Fruit fly (Drosophila melanogaster) whole organism, embryonic: Measurements from ENCODE around the gene cu.

ENCODE experiments used
- Atf3 ChIP-seq: fragments of 200-800 bp; sonication (Bioruptor generic); optimal IDR thresholded peaks from 3 replicates; lab custom pipeline; 2016; ENCODE audit warnings: missing biosample characterization, missing genetic modification characterization
- Atf6 ChIP-seq: fragments of 200-800 bp; sonication (Bioruptor generic); IDR thresholded peaks from 2 replicates; pipeline ENCODE4 v1.3.6; 2022; ENCODE audit warnings: missing biosample characterization, missing genetic modification characterization
- C15 ChIP-seq: fragments of 200-800 bp; sonication (Bioruptor generic); IDR thresholded peaks from 3 replicates; pipeline ENCODE4 v1.3.6; 2022; ENCODE audit warnings: missing biosample characterization, missing genetic modification characterization
- CG10147 ChIP-seq: fragments of 200-800 bp; sonication (Bioruptor generic); optimal IDR thresholded peaks from 2 replicates; lab custom pipeline; 2019; ENCODE audit warnings: missing biosample characterization, mild to moderate bottlenecking, missing genetic modification characterization, moderate library complexity
- CG11456 ChIP-seq: fragments of 200-800 bp; sonication (Bioruptor generic); IDR thresholded peaks from 3 replicates; pipeline ENCODE4 v1.3.6; 2022; ENCODE audit warnings: missing biosample characterization, missing genetic modification characterization
- CG12299 ChIP-seq: fragments of 200-800 bp; sonication (Bioruptor generic); optimal IDR thresholded peaks from 2 replicates; lab custom pipeline; 2018; ENCODE audit warnings: missing biosample characterization, mild to moderate bottlenecking, missing genetic modification characterization
- CG13424 ChIP-seq: fragments of 200-800 bp; sonication (Bioruptor generic); optimal IDR thresholded peaks from 2 replicates; lab custom pipeline; 2019; ENCODE audit warnings: missing biosample characterization, mild to moderate bottlenecking, missing genetic modification characterization, moderate library complexity
- CG15073 ChIP-seq: fragments of 200-800 bp; sonication (Bioruptor generic); optimal IDR thresholded peaks from 2 replicates; lab custom pipeline; 2016; ENCODE audit warnings: missing biosample characterization, missing genetic modification characterization
- CG2129 ChIP-seq: fragments of 200-800 bp; sonication (Bioruptor generic); IDR thresholded peaks from 2 replicates; pipeline ENCODE4 v1.3.6; 2022; ENCODE audit warnings: missing biosample characterization, missing genetic modification characterization; ENCODE audit not compliant: partially characterized antibody
- CG2889 ChIP-seq: fragments of 200-800 bp; sonication (Bioruptor generic); IDR thresholded peaks from 3 replicates; pipeline ENCODE4 v1.3.6; 2022; ENCODE audit warnings: missing biosample characterization, missing genetic modification characterization
- CG31224 ChIP-seq: fragments of 200-800 bp; sonication (Bioruptor generic); IDR thresholded peaks from 2 replicates; pipeline ENCODE4 v1.3.6; 2022; ENCODE audit warnings: missing biosample characterization, missing genetic modification characterization
- CG34376 ChIP-seq: fragments of 200-800 bp; sonication (Bioruptor generic); optimal IDR thresholded peaks from 2 replicates; lab custom pipeline; 2018; ENCODE audit warnings: missing biosample characterization, mild to moderate bottlenecking, missing genetic modification characterization
- CG3847 ChIP-seq: fragments of 200-800 bp; sonication (Bioruptor generic); IDR thresholded peaks from 2 replicates; pipeline ENCODE4 v1.3.6; 2022; ENCODE audit warnings: missing biosample characterization, missing genetic modification characterization
- CG4617 ChIP-seq: fragments of 200-800 bp; sonication (Bioruptor generic); optimal IDR thresholded peaks from 3 replicates; lab custom pipeline; 2016; ENCODE audit warnings: missing biosample characterization, missing genetic modification characterization, borderline replicate concordance
- CG4854 ChIP-seq: fragments of 200-800 bp; sonication (Bioruptor generic); optimal IDR thresholded peaks from 2 replicates; lab custom pipeline; 2016; ENCODE audit warnings: missing biosample characterization, missing genetic modification characterization, inconsistent platforms
- CG6765 ChIP-seq: fragments of 200-800 bp; sonication (Bioruptor generic); optimal IDR thresholded peaks from 3 replicates; lab custom pipeline; 2017; ENCODE audit warnings: missing biosample characterization, mild to moderate bottlenecking, missing genetic modification characterization
- CG7271 ChIP-seq: fragments of 200-800 bp; sonication (Bioruptor generic); optimal IDR thresholded peaks from 2 replicates; lab custom pipeline; 2018; ENCODE audit warnings: missing biosample characterization, mild to moderate bottlenecking, missing genetic modification characterization, moderate library complexity
- CG7928 ChIP-seq: fragments of 200-800 bp; sonication (Bioruptor generic); optimal IDR thresholded peaks from 2 replicates; lab custom pipeline; 2017; ENCODE audit warnings: missing biosample characterization, mild to moderate bottlenecking, missing genetic modification characterization
- CG8359 ChIP-seq: fragments of 200-800 bp; sonication (Bioruptor generic); optimal IDR thresholded peaks from 2 replicates; lab custom pipeline; 2017; ENCODE audit warnings: missing biosample characterization, mild to moderate bottlenecking, missing genetic modification characterization, borderline replicate concordance
- CG8388 ChIP-seq: fragments of 200-800 bp; sonication (Bioruptor generic); optimal IDR thresholded peaks from 2 replicates; lab custom pipeline; 2019; ENCODE audit warnings: missing biosample characterization, mild to moderate bottlenecking, missing genetic modification characterization, moderate library complexity
- CG9215 ChIP-seq: fragments of 200-800 bp; sonication (Bioruptor generic); IDR thresholded peaks from 2 replicates; pipeline ENCODE4 v1.3.6; 2022; ENCODE audit warnings: missing biosample characterization, missing genetic modification characterization
- D19B ChIP-seq: fragments of 200-800 bp; sonication (Bioruptor generic); optimal IDR thresholded peaks from 2 replicates; lab custom pipeline; 2017; ENCODE audit warnings: missing biosample characterization, mild to moderate bottlenecking, missing genetic modification characterization
- Dad ChIP-seq: fragments of 200-800 bp; sonication (Bioruptor generic); optimal IDR thresholded peaks from 3 replicates; lab custom pipeline; 2016; ENCODE audit warnings: missing biosample characterization, missing genetic modification characterization
- Dfd ChIP-seq, 2 experiments: fragments of >200 bp; optimal IDR thresholded peaks; 2 replicates each; lab custom pipeline; 2017; ENCODE audit warnings: missing biosample characterization in 2 of 2, missing genetic modification characterization in 2 of 2
- Dll ChIP-seq: fragments of 200-800 bp; sonication (Bioruptor generic); IDR thresholded peaks from 4 replicates; pipeline ENCODE4 v1.3.6; 2022; ENCODE audit warnings: missing biosample characterization, missing genetic modification characterization; ENCODE audit not compliant: partially characterized antibody
- GATAe ChIP-seq: fragments of 200-800 bp; sonication (Bioruptor generic); conservative IDR thresholded peaks from 2 replicates; pipeline ENCODE4 v1.3.6; 2022; ENCODE audit warnings: missing biosample characterization, missing genetic modification characterization
- Hey ChIP-seq: fragments of 200-800 bp; sonication (Bioruptor generic); optimal IDR thresholded peaks from 3 replicates; lab custom pipeline; 2018; ENCODE audit warnings: missing biosample characterization, mild to moderate bottlenecking, missing genetic modification characterization
- HmgD ChIP-seq: fragments of 200-800 bp; sonication (Bioruptor generic); optimal IDR thresholded peaks from 3 replicates; lab custom pipeline; 2016; ENCODE audit warnings: missing biosample characterization, missing genetic modification characterization
- Hr3 ChIP-seq: fragments of 200-800 bp; sonication (Bioruptor generic); optimal IDR thresholded peaks from 3 replicates; lab custom pipeline; 2016; ENCODE audit warnings: missing biosample characterization, missing genetic modification characterization
- Hr51 ChIP-seq, 2 experiments: fragments of 200-800 bp; sonication (Bioruptor generic); optimal IDR thresholded peaks; 2 replicates in 1 of 2; 3 replicates in 1 of 2; lab custom pipeline; 2016 to 2018; ENCODE audit warnings: missing biosample characterization in 2 of 2, missing genetic modification characterization in 2 of 2, mild to moderate bottlenecking in 1 of 2, moderate library complexity in 1 of 2
- Jarid2 ChIP-seq: fragments of 200-800 bp; sonication (Bioruptor generic); optimal IDR thresholded peaks from 3 replicates; lab custom pipeline; 2017; ENCODE audit warnings: mild to moderate bottlenecking, missing biosample characterization, missing genetic modification reagents, missing genetic modification characterization
- Lim3 ChIP-seq: fragments of 200-800 bp; sonication (Bioruptor generic); IDR thresholded peaks from 2 replicates; pipeline ENCODE4 v1.3.6; 2022; ENCODE audit warnings: missing biosample characterization, missing genetic modification characterization
- MBD-R2 ChIP-seq: fragments of 200-800 bp; sonication (Bioruptor generic); IDR thresholded peaks from 2 replicates; pipeline ENCODE4 v1.3.6; 2022; ENCODE audit warnings: missing biosample characterization, missing genetic modification characterization
- Mad ChIP-seq: fragments of 200-800 bp; sonication (Bioruptor generic); optimal IDR thresholded peaks from 2 replicates; lab custom pipeline; 2016; ENCODE audit warnings: missing biosample characterization, missing genetic modification characterization
- Spps ChIP-seq: fragments of 200-800 bp; sonication (Bioruptor generic); optimal IDR thresholded peaks from 2 replicates; lab custom pipeline; 2018; ENCODE audit warnings: missing biosample characterization, mild to moderate bottlenecking, missing genetic modification characterization
- Stat92E ChIP-seq, 3 experiments: fragments of >200 bp in 2 of 3; fragments of 200-800 bp in 1 of 3; sonication (Bioruptor generic) in 1 of 3; optimal IDR thresholded peaks; 2 replicates each; lab custom pipeline; 2017 to 2019; ENCODE audit warnings: missing biosample characterization in 3 of 3, missing genetic modification characterization in 3 of 3, mild to moderate bottlenecking in 1 of 3, moderate library complexity in 1 of 3
- Tbp ChIP-seq: fragments of >200 bp; optimal IDR thresholded peaks from 2 replicates; lab custom pipeline; 2018; ENCODE audit warnings: missing biosample characterization, missing genetic modification characterization
- abd-A ChIP-seq: fragments of 200-800 bp; sonication (Bioruptor generic); optimal IDR thresholded peaks from 3 replicates; lab custom pipeline; 2019; ENCODE audit warnings: missing biosample characterization, mild to moderate bottlenecking, missing genetic modification characterization, moderate library complexity
- amos ChIP-seq: fragments of 200-800 bp; sonication (Bioruptor generic); IDR thresholded peaks from 2 replicates; pipeline ENCODE4 v1.3.6; 2022; ENCODE audit warnings: missing biosample characterization, missing genetic modification characterization; ENCODE audit not compliant: partially characterized antibody
- aop ChIP-seq: fragments of 200-800 bp; sonication (Bioruptor generic); IDR thresholded peaks from 2 replicates; pipeline ENCODE4 v1.3.6; 2022; ENCODE audit warnings: missing biosample characterization, missing genetic modification characterization
- cwo ChIP-seq: fragments of 200-800 bp; sonication (Bioruptor generic); optimal IDR thresholded peaks from 3 replicates; lab custom pipeline; 2017; ENCODE audit warnings: missing biosample characterization, missing genetic modification characterization, mild to moderate bottlenecking, moderate library complexity, missing genetic modification reagents
- fd102C ChIP-seq: fragments of 200-800 bp; sonication (Bioruptor generic); optimal IDR thresholded peaks from 2 replicates; lab custom pipeline; 2018; ENCODE audit warnings: missing biosample characterization, mild to moderate bottlenecking, missing genetic modification characterization, moderate library complexity
- fru ChIP-seq: fragments of >200 bp; optimal IDR thresholded peaks from 2 replicates; lab custom pipeline; 2017
- gem ChIP-seq: fragments of 200-800 bp; sonication (Bioruptor generic); optimal IDR thresholded peaks from 2 replicates; lab custom pipeline; 2019; ENCODE audit warnings: missing biosample characterization, mild to moderate bottlenecking, missing genetic modification characterization, moderate library complexity
- ham ChIP-seq: fragments of 200-800 bp; sonication (Bioruptor generic); IDR thresholded peaks from 2 replicates; pipeline ENCODE4 v1.3.6; 2022; ENCODE audit warnings: missing biosample characterization, missing genetic modification characterization
- hth ChIP-seq: fragments of >200 bp; optimal IDR thresholded peaks from 2 replicates; lab custom pipeline; 2017; ENCODE audit warnings: inconsistent platforms
- insv ChIP-seq, 2 experiments: fragments of 200-800 bp; sonication (Bioruptor generic); optimal IDR thresholded peaks; 3 replicates each; lab custom pipeline; 2016 to 2018; ENCODE audit warnings: missing biosample characterization in 2 of 2, missing genetic modification characterization in 2 of 2
- org-1 ChIP-seq: fragments of 200-800 bp; sonication (Bioruptor generic); optimal IDR thresholded peaks from 2 replicates; lab custom pipeline; 2017; ENCODE audit warnings: missing biosample characterization, missing genetic modification characterization
- sc ChIP-seq, 3 experiments: fragments of >200 bp in 2 of 3; fragments of 200-800 bp in 1 of 3; sonication (Bioruptor generic) in 1 of 3; optimal IDR thresholded peaks; 2 replicates in 2 of 3; 3 replicates in 1 of 3; lab custom pipeline; 2017; ENCODE audit warnings: mild to moderate bottlenecking in 1 of 3, missing biosample characterization in 1 of 3, missing genetic modification characterization in 1 of 3, missing genetic modification reagents in 1 of 3
- sim ChIP-seq: fragments of 200-800 bp; sonication (Bioruptor generic); IDR thresholded peaks from 2 replicates; pipeline ENCODE4 v1.3.6; 2022; ENCODE audit warnings: missing biosample characterization, missing genetic modification characterization

The cu gene

DNA sequence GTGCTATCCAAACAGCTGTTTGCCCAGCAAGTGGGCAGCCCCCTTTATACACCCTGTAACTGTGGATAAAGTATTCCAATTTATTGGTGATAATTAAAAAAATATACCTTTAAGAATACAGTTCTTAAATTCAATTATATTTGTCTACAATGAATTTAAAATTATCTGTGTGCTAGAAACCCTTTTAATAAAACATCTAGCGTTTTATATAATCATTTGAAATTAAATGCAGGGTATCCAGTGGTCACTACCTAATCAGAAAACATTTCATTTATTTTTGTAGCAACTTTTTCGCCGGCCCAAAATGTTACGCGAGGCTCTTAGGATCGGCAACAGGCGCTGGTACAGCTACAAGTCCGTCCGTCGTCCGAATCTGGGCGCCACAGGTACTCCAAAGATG lies 29.1 kb downstream of the cu start, which contains the start of gene CG17726 (continued):
- TF ChIP-seq sc (optimal IDR thresholded peaks at IDR 0.05; lab: Kevin White, UChicago) (no peak), sc (GFP tag; optimal IDR thresholded peaks at IDR 0.05; lab: Kevin White, UChicago) (peak; percentile 92), CG10147 (GFP tag; lab: Kevin White, UChicago) (peak; percentile 95), Jarid2 (no peak), CG7271 (peak; percentile 93), Atf3 (GFP tag; lab: Kevin White, UChicago) (peak; percentile 86), CG34376 (GFP tag; lab: Kevin White, UChicago) (peak; percentile 92), CG4854 (GFP tag; lab: Kevin White, UChicago) (peak; percentile 90), CG2129 (GFP tag; lab: Robert Waterston, UW) (no peak), hth (lab: Kevin White, UChicago) (no peak), Tbp (GFP tag; lab: Kevin White, UChicago) (no peak), CG13424 (tag; lab: Kevin White, UChicago) (peak; percentile 99), Dll (GFP tag; lab: Robert Waterston, UW) (peak; percentile 32; the same call in 1 of the 4 replicates), Hr51 (GFP tag; optimal IDR thresholded peaks at IDR 0.05; lab: Kevin White, UChicago) (peak; percentile 91 to 98), C15 (GFP tag; lab: Robert Waterston, UW) (peak; percentile 92), org-1 (GFP tag; lab: Kevin White, UChicago) (peak; percentile 93), CG8359 (peak; percentile 83), amos (GFP tag; lab: Robert Waterston, UW) (no peak), CG31224 (peak; percentile 95), CG8388 (GFP tag; lab: Kevin White, UChicago) (peak; percentile 98), fru (no peak), fd102C (peak; percentile 91), CG4617 (GFP tag; lab: Kevin White, UChicago) (peak; percentile 93), gem (tag; lab: Kevin White, UChicago) (peak; percentile 99), Dad (GFP tag; lab: Kevin White, UChicago) (peak; percentile 84), ham (GFP tag; lab: Robert Waterston, UW) (peak; percentile 88; the same call in 1 of the 2 replicates), Mad (GFP tag; lab: Kevin White, UChicago) (peak; percentile 89), D19B (GFP tag; lab: Kevin White, UChicago) (peak; percentile 99), Lim3 (GFP tag; lab: Robert Waterston, UW) (peak; percentile 92), Hr3 (GFP tag; lab: Kevin White, UChicago) (peak; percentile 97), CG7928 (GFP tag; lab: Kevin White, UChicago) (peak; percentile 65), CG3847 (GFP tag; lab: Robert Waterston, UW) (peak; percentile 97), Dfd (GFP tag; optimal IDR thresholded peaks at IDR 0.05; lab: Kevin White, UChicago) (no peak), CG11456 (GFP tag; lab: Robert Waterston, UW) (peak; percentile 97), MBD-R2 (GFP tag; lab: Robert Waterston, UW) (peak; percentile 99), CG12299 (tag; lab: Kevin White, UChicago) (peak; percentile 98), CG2889 (GFP tag; lab: Robert Waterston, UW) (peak; percentile 97), Spps (tag; lab: Kevin White, UChicago) (peak; percentile 96), CG6765 (GFP tag; lab: Kevin White, UChicago) (peak; percentile 89), CG9215 (peak; percentile 90), Stat92E (GFP tag; optimal IDR thresholded peaks at IDR 0.05; lab: Kevin White, UChicago) (peak in 1 of 3 experiments; percentile 94), Hey (tag; lab: Kevin White, UChicago) (no peak), aop (GFP tag; lab: Robert Waterston, UW) (peak; percentile 89), abd-A (tag; lab: Kevin White, UChicago) (no peak), insv (GFP tag; optimal IDR thresholded peaks at IDR 0.05; lab: Kevin White, UChicago) (peak in 1 of 2 experiments; percentile 60), sim (peak; percentile 97), CG15073 (peak; percentile 71), GATAe (GFP tag; lab: Robert Waterston, UW) (peak; percentile 88), HmgD (peak; percentile 62), Atf6 (GFP tag; lab: Robert Waterston, UW) (peak; percentile 99), cwo (peak; percentile 89)
